Worm (Caenorhabditis elegans) whole organism, L4 larva: ENCODE results near the gene tag-209.

Experiments used
- egl-27 ChIP-seq: sonication (generic microtip); optimal IDR thresholded peaks from 3 replicates; lab custom pipeline; 2017; ENCODE audit warnings: missing biosample characterization, missing genetic modification reagents, missing genetic modification characterization
- mdl-1 ChIP-seq, 2 experiments: fragments of 150-350 bp in 1 of 2; sonication (generic microtip) in 1 of 2; optimal IDR thresholded peaks; 2 replicates each; lab custom pipeline; 2014 to 2017; ENCODE audit warnings: missing biosample characterization in 2 of 2, missing genetic modification characterization in 2 of 2

DNA sequence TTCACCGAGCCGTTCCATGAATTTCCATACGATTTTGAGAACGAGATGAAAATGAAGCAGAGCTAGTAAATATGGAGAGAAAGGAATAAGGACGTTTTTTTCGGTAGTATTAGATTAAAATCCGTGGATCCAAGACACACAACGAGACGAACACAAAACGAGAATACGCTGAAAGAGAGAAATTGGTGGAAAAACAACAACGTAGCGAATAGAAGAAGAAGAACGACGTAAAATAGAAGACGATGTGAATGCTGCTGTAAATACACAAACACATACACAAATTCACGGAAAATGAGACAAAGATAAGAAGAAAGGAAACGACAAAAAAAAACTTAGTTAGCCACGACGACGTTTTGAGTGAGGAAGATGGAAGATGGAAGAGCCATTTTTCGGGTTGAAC is 47.6 kb downstream of the tag-209 start:
- TF ChIP-seq egl-27 (tag; lab: Kevin White, UChicago) (no peak), mdl-1 (tag; optimal IDR thresholded peaks at IDR 0.05; lab: Kevin White, UChicago) (no peak)
